Fruit fly (Drosophila melanogaster): ENCODE measurements around the gene Jhbp1.

DNA sequence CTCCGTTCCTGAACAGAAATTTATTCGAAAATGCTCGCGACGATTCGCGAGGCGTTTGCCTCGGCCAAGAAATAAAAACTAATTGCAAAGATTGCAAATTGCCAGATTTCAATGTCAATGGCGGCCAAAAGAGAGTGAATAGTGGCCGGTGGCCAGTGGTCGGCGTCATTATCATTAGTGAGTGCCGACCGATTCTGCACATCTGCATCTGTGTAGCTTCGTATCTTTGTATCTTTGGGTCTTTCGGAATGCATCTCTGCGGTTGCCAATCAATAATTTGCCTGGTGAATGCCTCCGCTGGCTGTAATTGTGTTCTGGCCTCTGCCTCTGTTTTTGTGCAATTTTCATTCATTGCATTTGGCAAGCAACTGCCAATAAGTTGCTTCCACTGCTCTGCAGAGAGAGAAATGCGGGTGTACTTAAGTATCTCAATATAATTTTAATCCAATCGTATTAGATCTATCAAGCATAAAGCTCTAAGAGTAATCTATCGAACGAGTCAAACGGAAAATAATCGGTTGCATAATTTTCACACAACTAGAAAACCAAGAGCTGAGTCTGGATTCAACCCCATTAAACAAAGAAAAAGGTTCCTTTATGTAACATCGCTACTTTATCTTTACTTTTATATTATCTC lies 45.9 kb downstream of the Jhbp1 start, which contains the start of gene plh:
- TF ChIP-seq EcR (GFP tag; optimal IDR thresholded peaks at IDR 0.05) (no peak), CG12605 (GFP tag; IDR thresholded peaks at IDR 0.05) (no peak), Ets98B (GFP tag; IDR thresholded peaks at IDR 0.05) (no peak; the same call in 1 of the 2 replicates), Pif1A (GFP tag; optimal IDR thresholded peaks at IDR 0.05) (no peak), rn (GFP tag; IDR thresholded peaks at IDR 0.05) (no peak), CG4496 (GFP tag; IDR thresholded peaks at IDR 0.05) (peak; percentile 39; the same call in 1 of the 3 replicates), Snoo (tag; optimal IDR thresholded peaks at IDR 0.05) (no peak), CG8301 (tag; optimal IDR thresholded peaks at IDR 0.05) (no peak), CG13204 (GFP tag; optimal IDR thresholded peaks at IDR 0.05) (no peak), fd96Ca (GFP tag; IDR thresholded peaks at IDR 0.05) (no peak)
